Worm (Caenorhabditis elegans) whole organism, L4/young adult: Measurements from ENCODE around the gene ubc-19.

Source experiments
- W03F9.2 ChIP-seq: fragments of 150-350 bp; optimal IDR thresholded peaks from 2 replicates; lab custom pipeline; 2014; ENCODE audit warnings: missing biosample characterization, missing genetic modification characterization
- dao-5 ChIP-seq: sonication (generic microtip); optimal IDR thresholded peaks from 2 replicates; lab custom pipeline; 2016; ENCODE audit warnings: missing genotype, missing genetic modification characterization, moderate library complexity, missing compliant biosample characterization
- him-1 ChIP-seq: sonication (generic microtip); optimal IDR thresholded peaks from 2 replicates; lab custom pipeline; 2016; ENCODE audit warnings: missing genotype, missing genetic modification reagents, missing genetic modification characterization, missing compliant biosample characterization

The ubc-19 gene

DNA sequence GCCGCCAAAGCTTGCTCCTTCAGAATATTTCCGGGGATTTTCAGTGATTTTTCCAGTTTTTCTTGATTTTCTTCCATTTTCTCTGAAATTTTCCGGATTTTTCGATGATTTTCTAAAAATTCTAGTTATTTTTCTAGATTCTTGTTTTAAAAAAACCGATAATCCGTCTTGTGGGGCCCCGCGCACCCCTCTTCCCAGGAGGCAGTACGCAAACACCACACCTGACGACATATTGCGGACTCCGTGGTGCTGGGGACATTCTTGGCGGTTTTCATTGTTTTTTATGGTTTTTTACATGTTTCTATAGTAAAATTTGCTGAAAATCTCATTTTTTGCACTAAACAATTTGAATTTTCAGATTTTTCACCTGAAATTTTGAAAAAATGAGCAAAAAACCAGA lies at the start of gene ubc-19, which contains the start of gene Y69H2.7:
Gene ubc-19, minus strand, starts transcription at position 82 of the 400 bp plus-strand sequence.
Gene Y69H2.7, plus strand, starts transcription at position 309 of the 400 bp plus-strand sequence.
- TF ChIP-seq W03F9.2 (tag; lab: Kevin White, UChicago) (no peak), him-1 (tag; lab: Kevin White, UChicago) (no peak), dao-5 (tag; lab: Kevin White, UChicago) (no peak)

DNA sequence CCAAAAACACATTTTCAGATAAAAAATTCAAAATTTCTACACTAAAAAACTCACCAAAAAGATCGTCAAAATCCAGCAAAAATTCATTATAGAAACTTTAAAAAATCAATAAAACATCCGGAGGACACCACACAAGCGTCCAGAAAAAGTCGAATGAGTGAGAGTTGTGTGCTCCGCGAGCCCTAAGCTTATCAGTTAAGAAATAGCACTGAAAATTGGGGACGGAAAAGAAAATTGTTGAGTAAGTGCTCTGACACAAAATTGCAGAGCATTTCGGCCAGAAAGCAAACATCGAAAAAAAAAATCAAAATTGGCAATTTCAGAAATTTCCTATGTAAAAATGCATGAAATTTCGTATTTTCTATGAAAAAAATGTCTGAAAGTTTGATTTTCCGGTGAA lies 48.1 kb upstream of the ubc-19 start:
- no peak for TF ChIP-seq him-1 (tag; lab: Kevin White, UChicago)

DNA sequence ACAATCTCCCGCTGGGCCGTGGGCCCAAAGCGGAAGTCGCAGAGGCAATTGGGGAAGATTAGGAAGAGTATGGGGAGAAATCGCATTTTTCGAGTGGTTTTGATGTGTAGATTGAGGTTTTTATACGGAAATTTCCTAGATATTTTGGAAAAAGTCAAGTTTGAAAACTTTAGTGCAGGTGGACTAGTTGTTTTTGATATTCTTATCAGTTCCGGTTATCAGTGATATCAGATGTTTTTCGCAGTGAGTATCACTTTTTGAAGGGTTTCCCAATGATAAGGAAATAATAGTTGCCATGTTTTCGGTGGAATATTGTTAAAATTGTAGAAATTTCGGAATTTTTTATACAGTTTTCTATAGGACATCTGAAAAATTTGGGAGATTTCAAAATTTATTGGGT lies 44.8 kb upstream of the ubc-19 start, which contains the start of gene scl-20:
Gene scl-20, minus strand, starts transcription at position 101 of the 400 bp plus-strand sequence.
- TF ChIP-seq dao-5 (tag; lab: Kevin White, UChicago) = no peak
- TF ChIP-seq him-1 (tag; lab: Kevin White, UChicago) = no peak
- no peak for TF ChIP-seq W03F9.2 (tag; lab: Kevin White, UChicago)

DNA sequence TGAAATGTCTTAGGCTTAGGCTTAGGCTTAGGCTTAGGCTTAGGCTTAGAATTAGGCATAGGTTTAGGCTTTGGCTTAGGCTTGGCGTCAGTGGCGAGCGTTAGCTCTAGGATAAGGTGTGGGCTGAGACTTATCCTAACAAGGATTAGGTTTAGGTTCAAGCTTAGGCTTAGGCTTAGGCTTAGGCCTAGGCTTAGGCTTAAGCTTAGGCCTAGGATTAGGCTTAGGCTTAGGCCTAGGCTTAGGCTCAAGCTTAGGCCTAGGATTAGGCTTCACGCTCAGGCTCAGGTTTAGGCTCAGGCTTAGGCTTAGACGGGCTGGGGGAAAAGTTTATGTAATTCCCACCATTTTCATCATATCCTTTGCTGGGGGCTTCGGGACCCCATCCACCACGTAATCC lies 44.4 kb upstream of the ubc-19 start:
- TF ChIP-seq him-1 (tag; lab: Kevin White, UChicago) = no peak
- no peak for TF ChIP-seq dao-5 (tag; lab: Kevin White, UChicago)
- TF ChIP-seq W03F9.2 (tag; lab: Kevin White, UChicago) = no peak

DNA sequence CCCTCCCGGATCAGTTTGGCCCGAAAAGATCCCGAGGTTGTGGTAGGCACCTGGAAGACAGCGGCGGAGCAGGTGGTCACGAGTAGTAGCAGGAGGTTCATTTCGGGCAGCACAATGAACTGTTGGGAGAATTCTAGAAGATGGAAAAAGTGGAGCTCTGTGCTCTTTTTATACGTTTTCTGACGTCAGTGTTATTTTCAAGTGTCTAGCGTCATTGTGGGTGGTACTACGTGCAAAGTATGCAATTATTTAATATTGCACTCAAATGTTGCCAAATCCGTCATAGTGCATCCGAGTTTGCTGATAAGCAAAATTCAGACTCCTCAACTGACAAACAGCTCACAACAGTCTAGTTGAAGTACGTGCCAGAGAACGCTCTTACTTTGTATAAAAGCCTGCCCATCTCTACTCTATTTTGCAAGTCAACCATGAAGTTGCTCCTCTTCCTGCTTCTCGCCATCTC lies 42.0 kb upstream of the ubc-19 start, which contains the start of the genes asp-18 and scl-19:
Gene asp-18, minus strand, starts transcription at position 101 of the 463 bp plus-strand sequence.
Gene scl-19, plus strand, starts transcription at position 413 of the 463 bp plus-strand sequence.
- TF ChIP-seq him-1 (tag; lab: Kevin White, UChicago) = no peak
- TF ChIP-seq W03F9.2 (tag; lab: Kevin White, UChicago) = no peak
- no peak for TF ChIP-seq dao-5 (tag; lab: Kevin White, UChicago)

ce11 chrV:18729324-18729924 lies 39.9 kb upstream of the ubc-19 start, which contains the start of gene asp-19:
Gene asp-19, minus strand, starts transcription at chrV:18729374.
- no peak for TF ChIP-seq dao-5 (tag; lab: Kevin White, UChicago)
- TF ChIP-seq him-1 (tag; lab: Kevin White, UChicago) = no peak
- TF ChIP-seq W03F9.2 (tag; lab: Kevin White, UChicago) = no peak

DNA sequence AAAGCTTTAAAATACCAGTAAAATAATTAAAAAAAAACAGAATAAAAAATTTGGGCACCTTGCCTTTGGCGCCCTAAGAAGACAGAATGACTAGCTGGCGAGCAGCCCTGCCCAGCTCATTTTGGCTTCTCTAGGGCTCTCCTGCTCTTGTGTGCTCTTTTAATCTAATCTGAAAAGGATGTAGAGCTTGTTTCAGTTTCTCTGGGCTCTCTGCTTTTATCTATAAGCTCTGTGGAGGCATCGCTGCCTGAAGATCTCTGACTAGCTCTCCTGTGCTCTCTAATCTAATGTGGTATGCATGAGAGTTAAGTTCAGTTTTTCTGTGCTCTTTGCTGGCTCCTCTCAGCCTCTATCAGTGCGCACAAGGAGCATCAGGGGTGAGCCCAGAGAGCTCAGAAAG lies 36.3 kb upstream of the ubc-19 start:
- no peak for TF ChIP-seq dao-5 (tag; lab: Kevin White, UChicago)
- TF ChIP-seq him-1 (tag; lab: Kevin White, UChicago) = no peak
- no peak for TF ChIP-seq W03F9.2 (tag; lab: Kevin White, UChicago)

DNA sequence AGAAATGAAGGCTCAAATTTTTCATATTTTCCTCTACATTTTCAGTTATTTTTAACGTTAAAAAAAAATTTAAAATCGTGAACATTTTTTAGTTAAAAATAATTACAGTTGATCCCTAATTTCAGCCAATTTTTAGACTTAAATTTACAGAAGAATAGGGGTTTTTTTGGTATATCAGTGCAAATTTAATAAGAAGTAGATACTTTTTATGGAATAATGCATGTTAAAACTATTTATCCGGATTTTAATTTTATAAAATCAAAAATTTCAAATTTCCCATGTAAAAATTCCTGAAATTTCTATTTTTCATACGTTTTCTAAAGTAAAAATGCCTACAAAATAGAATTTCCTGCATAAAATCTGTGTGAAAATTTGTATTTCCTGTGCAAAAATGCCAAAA lies 34.5 kb upstream of the ubc-19 start:
- TF ChIP-seq him-1 (tag; lab: Kevin White, UChicago) (no peak), dao-5 (tag; lab: Kevin White, UChicago) (no peak), W03F9.2 (tag; lab: Kevin White, UChicago) (no peak)

DNA sequence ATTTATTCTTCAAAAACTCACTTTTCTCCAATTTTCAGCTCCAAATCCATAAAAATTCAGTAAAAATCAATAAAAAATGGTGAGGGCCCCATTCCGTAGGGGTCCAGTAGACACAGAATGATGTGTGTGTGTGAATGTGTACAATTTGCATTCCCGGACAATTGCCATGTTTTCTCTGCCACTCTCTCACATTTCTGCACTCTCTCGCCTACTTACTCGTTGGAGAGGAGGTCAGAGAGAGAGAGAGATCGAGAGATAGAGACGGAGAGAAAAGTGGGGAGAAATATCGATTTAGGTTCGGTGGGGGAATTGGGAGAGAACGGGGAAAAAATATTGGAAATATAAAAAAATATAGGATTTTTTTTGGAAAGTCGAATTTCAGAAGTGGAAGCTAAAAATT lies 34.0 kb upstream of the ubc-19 start:
- TF ChIP-seq him-1 (tag; lab: Kevin White, UChicago) = no peak
- TF ChIP-seq W03F9.2 (tag; lab: Kevin White, UChicago) = peak; percentile 58
- no peak for TF ChIP-seq dao-5 (tag; lab: Kevin White, UChicago)

DNA sequence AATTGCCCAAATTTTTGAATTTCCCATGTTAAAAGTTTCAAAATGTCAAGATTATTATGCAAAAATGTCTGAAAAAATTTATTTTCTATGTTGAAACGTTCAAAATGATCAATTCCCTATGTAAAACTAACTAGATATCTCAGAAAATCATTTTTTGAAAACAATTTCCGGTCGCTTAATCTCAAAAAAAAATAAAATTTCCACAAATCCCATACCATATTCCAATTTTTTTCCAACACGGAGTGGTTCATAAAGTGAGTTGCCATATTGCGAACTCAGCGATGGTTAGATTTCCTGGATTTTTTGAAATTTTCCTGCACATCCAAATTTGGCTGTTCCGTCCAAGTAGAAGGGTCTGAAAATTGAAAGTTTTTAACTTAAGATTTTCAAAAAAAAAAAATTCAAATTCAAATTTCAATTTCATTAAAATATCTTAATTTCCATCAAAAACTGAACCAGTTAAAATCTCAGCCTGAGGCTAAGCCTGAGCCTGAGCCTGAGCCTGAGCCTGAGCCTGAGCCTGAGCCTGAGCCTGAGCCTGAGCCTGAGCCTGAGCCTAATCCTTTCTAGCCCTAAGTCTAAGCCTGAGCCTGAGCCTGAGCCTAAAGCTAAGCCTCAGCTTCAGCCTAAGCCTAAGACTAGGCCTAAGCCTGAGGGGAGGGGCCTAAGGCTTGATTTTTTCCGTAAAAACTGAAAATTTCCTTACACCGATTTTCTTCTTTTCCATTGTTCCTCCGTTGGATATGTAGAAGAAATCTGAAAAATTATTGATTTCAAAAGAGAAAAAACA lies 33.1 kb upstream of the ubc-19 start:
- TF ChIP-seq dao-5 (tag; lab: Kevin White, UChicago) (no peak), W03F9.2 (tag; lab: Kevin White, UChicago) (no peak), him-1 (tag; lab: Kevin White, UChicago) (no peak)

DNA sequence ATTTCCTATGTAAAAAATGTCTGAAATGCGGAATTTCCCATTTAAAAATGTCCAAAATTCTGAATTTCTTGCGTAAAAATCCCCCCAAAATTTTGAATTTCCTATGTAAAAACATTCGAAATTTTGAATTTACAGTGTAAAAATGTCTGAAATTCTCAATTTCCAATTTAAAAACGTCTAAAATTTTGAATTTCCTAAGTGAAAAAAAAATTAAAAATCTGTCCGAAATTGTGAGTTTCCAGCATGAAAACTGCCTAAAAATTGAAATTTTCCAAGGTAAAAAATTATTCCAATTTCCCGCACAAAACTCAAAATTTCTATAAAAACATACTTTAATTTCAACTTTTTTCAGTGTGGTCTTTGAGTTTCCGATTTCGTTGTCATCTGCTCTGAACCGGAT lies 32.3 kb upstream of the ubc-19 start:
- no peak for TF ChIP-seq dao-5 (tag; lab: Kevin White, UChicago)
- TF ChIP-seq W03F9.2 (tag; lab: Kevin White, UChicago) = no peak
- TF ChIP-seq him-1 (tag; lab: Kevin White, UChicago) = no peak

DNA sequence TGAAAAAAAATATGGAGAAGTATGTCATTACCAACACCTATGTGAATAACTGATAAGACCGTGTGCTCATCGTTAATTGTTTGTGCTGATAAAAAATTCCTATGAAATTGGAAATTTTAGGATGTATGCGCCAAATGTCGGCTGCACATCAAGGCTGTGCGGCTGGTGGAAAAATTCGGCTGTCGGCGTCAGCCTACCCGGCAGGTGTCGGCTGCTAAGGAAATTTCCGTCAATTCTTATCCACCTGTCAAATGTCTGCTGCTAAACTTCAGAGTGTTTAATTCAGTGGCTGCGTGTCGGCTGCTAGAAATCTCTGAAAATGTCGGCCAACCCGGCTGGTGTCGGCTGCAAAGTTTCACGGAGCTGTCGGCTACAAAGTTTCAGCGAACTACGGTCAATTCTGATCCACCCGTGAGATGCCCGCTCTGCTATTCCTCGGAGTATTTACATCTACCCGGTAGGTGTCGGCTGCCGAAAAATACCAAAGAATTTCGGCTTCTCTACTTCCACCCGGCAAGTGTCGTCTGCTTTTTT lies 30.5 kb upstream of the ubc-19 start, which contains the start of gene Y17D7C.2:
Gene Y17D7C.2, minus strand, starts transcription at position 32 of the 534 bp plus-strand sequence.
- TF ChIP-seq him-1 (tag; lab: Kevin White, UChicago) (no peak), W03F9.2 (tag; lab: Kevin White, UChicago) (no peak), dao-5 (tag; lab: Kevin White, UChicago) (no peak)

DNA sequence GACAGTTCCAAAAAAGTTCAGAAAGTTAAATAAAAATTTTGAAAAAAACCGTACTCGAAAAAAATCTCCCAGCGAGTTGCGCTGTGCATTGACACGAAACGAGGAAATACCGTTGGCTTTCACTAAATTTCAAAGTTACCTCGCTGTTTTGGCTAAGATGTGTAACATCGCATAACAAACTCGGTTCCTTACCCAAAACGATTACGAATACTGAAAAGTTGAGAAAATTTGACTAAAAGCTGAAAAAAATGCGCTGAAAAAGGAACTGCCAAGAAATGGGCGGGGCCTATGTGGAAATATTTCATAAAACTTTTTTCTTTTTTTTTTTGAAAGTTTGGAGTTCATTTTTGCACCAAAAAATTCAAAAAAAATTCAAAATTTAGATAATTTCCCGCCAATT lies 29.9 kb upstream of the ubc-19 start:
- TF ChIP-seq dao-5 (tag; lab: Kevin White, UChicago) (no peak), W03F9.2 (tag; lab: Kevin White, UChicago) (no peak), him-1 (tag; lab: Kevin White, UChicago) (no peak)
